Fruit fly (Drosophila melanogaster): ENCODE measurements around the gene CG1789.
A peak's percentile ranks its signal among the peaks of the same experiment; 100 is the strongest.

The CG1789 gene

dm6 chrX:8755352-8755751 lies 35.0 kb downstream of the CG1789 start (continued):
- TF ChIP-seq NFAT (GFP tag; IDR thresholded peaks at IDR 0.05): no peak
- no peak for TF ChIP-seq z (GFP tag; IDR thresholded peaks at IDR 0.05)
- no peak for TF ChIP-seq lov (optimal IDR thresholded peaks at IDR 0.05)
- no peak; the same call in 2 of the 3 replicates for TF ChIP-seq lov (GFP tag; IDR thresholded peaks at IDR 0.05)
- TF ChIP-seq Mrtf (GFP tag; IDR thresholded peaks at IDR 0.05): 0 out of 3 replicates have a peak, but pooled peaks have one; percentile 18
- TF ChIP-seq ranshi (GFP tag; IDR thresholded peaks at IDR 0.05): no peak
- TF ChIP-seq CG11093 (GFP tag; IDR thresholded peaks at IDR 0.05): 0 out of 3 replicates have a peak, but pooled peaks have one; percentile 37
- TF ChIP-seq CTCF (GFP tag; optimal IDR thresholded peaks at IDR 0.05): no peak
- no peak for TF ChIP-seq CG4854 (GFP tag; optimal IDR thresholded peaks at IDR 0.05)
- TF ChIP-seq CG17802 (tag; optimal IDR thresholded peaks at IDR 0.05): no peak
- no peak for TF ChIP-seq Side (GFP tag; optimal IDR thresholded peaks at IDR 0.05)
- TF ChIP-seq CG14441 (GFP tag; IDR thresholded peaks at IDR 0.05): 0 out of 2 replicates have a peak, but pooled peaks have one; percentile 21
- TF ChIP-seq CG14014 (GFP tag; IDR thresholded peaks at IDR 0.05): no peak
- TF ChIP-seq CG7745 (tag; optimal IDR thresholded peaks at IDR 0.05): no peak
- TF ChIP-seq Ptx1 (GFP tag; IDR thresholded peaks at IDR 0.05): peak; percentile 18; the same call in 1 of the 2 replicates
- TF ChIP-seq Taf1 (GFP tag; IDR thresholded peaks at IDR 0.05): no peak
- no peak for TF ChIP-seq org-1 (GFP tag; optimal IDR thresholded peaks at IDR 0.05)
- no peak for TF ChIP-seq gfzf (GFP tag; optimal IDR thresholded peaks at IDR 0.05)
- TF ChIP-seq CG4424 (GFP tag; optimal IDR thresholded peaks at IDR 0.05): peak; percentile 29
- TF ChIP-seq Abd-B (GFP tag; optimal IDR thresholded peaks at IDR 0.05): no peak
- TF ChIP-seq kni (GFP tag; optimal IDR thresholded peaks at IDR 0.05): no peak
- TF ChIP-seq NC2α (GFP tag; optimal IDR thresholded peaks at IDR 0.05): no peak
- peak; percentile 51 for TF ChIP-seq CG1603 (tag; optimal IDR thresholded peaks at IDR 0.05)
- no peak for TF ChIP-seq btn (GFP tag; optimal IDR thresholded peaks at IDR 0.05)
- no peak for TF ChIP-seq ssp (GFP tag; IDR thresholded peaks at IDR 0.05)
- peak; percentile 60; the same call in 1 of the 2 replicates for TF ChIP-seq Xrp1 (GFP tag; IDR thresholded peaks at IDR 0.05)
- TF ChIP-seq cwo (GFP tag; optimal IDR thresholded peaks at IDR 0.05): no peak
- TF ChIP-seq CG13424 (tag; optimal IDR thresholded peaks at IDR 0.05): peak; percentile 32
- TF ChIP-seq lab (GFP tag; optimal IDR thresholded peaks at IDR 0.05): no peak
- TF ChIP-seq usp (GFP tag; optimal IDR thresholded peaks at IDR 0.05): no peak
- no peak for TF ChIP-seq CG2120 (GFP tag; optimal IDR thresholded peaks at IDR 0.05)
- no peak for TF ChIP-seq CG1647 (GFP tag; optimal IDR thresholded peaks at IDR 0.05)
- no peak for TF ChIP-seq CG4328 (GFP tag; optimal IDR thresholded peaks at IDR 0.05)
- peak; percentile 1 for TF ChIP-seq chn (GFP tag; optimal IDR thresholded peaks at IDR 0.05)
- TF ChIP-seq en (GFP tag; optimal IDR thresholded peaks at IDR 0.05): no peak
- TF ChIP-seq Sry-β (GFP tag; optimal IDR thresholded peaks at IDR 0.05): no peak
- TF ChIP-seq CG18262 (tag; optimal IDR thresholded peaks at IDR 0.05): peak; percentile 32
- no peak for TF ChIP-seq hb (GFP tag; IDR thresholded peaks at IDR 0.05; ENCODE audit: partially characterized antibody)
- no peak for TF ChIP-seq Bdp1 (GFP tag; optimal IDR thresholded peaks at IDR 0.05)
- TF ChIP-seq B-H1 (GFP tag; IDR thresholded peaks at IDR 0.05): no peak
- TF ChIP-seq ara (GFP tag; IDR thresholded peaks at IDR 0.05): peak; percentile 52; the same call in 1 of the 2 replicates
- TF ChIP-seq CG2199 (GFP tag; IDR thresholded peaks at IDR 0.05): no peak
- TF ChIP-seq CG11723 (GFP tag; optimal IDR thresholded peaks at IDR 0.05): no peak
- no peak for TF ChIP-seq Hr51 (GFP tag; optimal IDR thresholded peaks at IDR 0.05)
- no peak for TF ChIP-seq HmgD (GFP tag; optimal IDR thresholded peaks at IDR 0.05)
- TF ChIP-seq jing (GFP tag; optimal IDR thresholded peaks at IDR 0.05): no peak
- peak; percentile 29 for TF ChIP-seq fd96Cb (tag; optimal IDR thresholded peaks at IDR 0.05)
- peak; percentile 17 for TF ChIP-seq gsb-n (tag; optimal IDR thresholded peaks at IDR 0.05)
- TF ChIP-seq wek (GFP tag; optimal IDR thresholded peaks at IDR 0.05): no peak
- no peak for TF ChIP-seq Asciz (GFP tag; optimal IDR thresholded peaks at IDR 0.05)
- no peak for TF ChIP-seq BEAF-32 (GFP tag; optimal IDR thresholded peaks at IDR 0.05)
- no peak for TF ChIP-seq Mad (GFP tag; optimal IDR thresholded peaks at IDR 0.05)

All from whole organism, embryonic.